Fruit fly (Drosophila melanogaster) whole organism, embryonic: ENCODE results near the gene Obp93a.

Experiments used
- Atf3 ChIP-seq: fragments of 200-800 bp; sonication (Bioruptor generic); optimal IDR thresholded peaks from 3 replicates; lab custom pipeline; 2016; ENCODE audit warnings: missing biosample characterization, missing genetic modification characterization
- Bdp1 ChIP-seq: fragments of 200-800 bp; sonication (Bioruptor generic); optimal IDR thresholded peaks from 3 replicates; lab custom pipeline; 2016; ENCODE audit warnings: missing biosample characterization, missing genetic modification characterization
- CG1024 ChIP-seq: fragments of 200-800 bp; sonication (Bioruptor generic); IDR thresholded peaks from 2 replicates; pipeline ENCODE4 v1.3.6; 2022; ENCODE audit warnings: missing biosample characterization, missing genetic modification characterization
- CG10321 ChIP-seq: fragments of 200-800 bp; sonication (Bioruptor generic); IDR thresholded peaks from 2 replicates; pipeline ENCODE4 v1.3.6; 2022; ENCODE audit warnings: missing biosample characterization, missing genetic modification characterization
- CG11560 ChIP-seq: fragments of 200-800 bp; sonication (Bioruptor generic); IDR thresholded peaks from 3 replicates; pipeline ENCODE4 v1.3.6; 2022; ENCODE audit warnings: missing biosample characterization, missing genetic modification characterization
- CG11723 ChIP-seq: fragments of 200-800 bp; sonication (Bioruptor generic); optimal IDR thresholded peaks from 2 replicates; lab custom pipeline; 2017; ENCODE audit warnings: missing biosample characterization, mild to moderate bottlenecking, missing genetic modification characterization
- CG12391 ChIP-seq: fragments of 200-800 bp; sonication (Bioruptor generic); optimal IDR thresholded peaks from 3 replicates; lab custom pipeline; 2018; ENCODE audit warnings: missing biosample characterization, mild to moderate bottlenecking, missing genetic modification characterization, moderate library complexity
- CG13894 ChIP-seq: fragments of 200-800 bp; sonication (Bioruptor generic); optimal IDR thresholded peaks from 3 replicates; lab custom pipeline; 2018; ENCODE audit warnings: missing biosample characterization, mild to moderate bottlenecking, missing genetic modification characterization, moderate library complexity
- CG17186 ChIP-seq: fragments of 200-800 bp; sonication (Bioruptor generic); optimal IDR thresholded peaks from 3 replicates; lab custom pipeline; 2017; ENCODE audit warnings: missing biosample characterization, missing genetic modification reagents, missing genetic modification characterization
- CG17328 ChIP-seq: fragments of 200-800 bp; sonication (Bioruptor generic); IDR thresholded peaks from 2 replicates; pipeline ENCODE4 v1.3.6; 2022; ENCODE audit warnings: missing biosample characterization, missing genetic modification characterization
- CG17568 ChIP-seq: fragments of 200-800 bp; sonication (Bioruptor generic); optimal IDR thresholded peaks from 2 replicates; lab custom pipeline; 2018; ENCODE audit warnings: missing biosample characterization, mild to moderate bottlenecking, missing genetic modification characterization, moderate library complexity
- CG17802 ChIP-seq: fragments of 200-800 bp; sonication (Bioruptor generic); optimal IDR thresholded peaks from 2 replicates; lab custom pipeline; 2018; ENCODE audit warnings: missing biosample characterization, mild to moderate bottlenecking, missing genetic modification characterization, moderate library complexity
- CG2120 ChIP-seq: fragments of 200-800 bp; sonication (Bioruptor generic); optimal IDR thresholded peaks from 3 replicates; lab custom pipeline; 2016; ENCODE audit warnings: missing biosample characterization, missing genetic modification characterization
- CG31388 ChIP-seq: fragments of 200-800 bp; sonication (Bioruptor generic); optimal IDR thresholded peaks from 2 replicates; lab custom pipeline; 2016; ENCODE audit warnings: missing biosample characterization, missing genetic modification characterization
- CG33557 ChIP-seq: fragments of 200-800 bp; sonication (Bioruptor generic); optimal IDR thresholded peaks from 2 replicates; lab custom pipeline; 2019; ENCODE audit warnings: missing biosample characterization, mild to moderate bottlenecking, missing genetic modification characterization, moderate library complexity
- CG4404 ChIP-seq: fragments of 200-800 bp; sonication (Bioruptor generic); IDR thresholded peaks from 2 replicates; pipeline ENCODE4 v1.3.6; 2022; ENCODE audit warnings: missing biosample characterization, missing genetic modification characterization
- CG5953 ChIP-seq: fragments of 200-800 bp; sonication (Bioruptor generic); IDR thresholded peaks from 2 replicates; pipeline ENCODE4 v1.3.6; 2022; ENCODE audit warnings: missing biosample characterization, missing genetic modification characterization
- CG6683 ChIP-seq: fragments of 200-800 bp; sonication (Bioruptor generic); optimal IDR thresholded peaks from 2 replicates; lab custom pipeline; 2017; ENCODE audit warnings: missing biosample characterization, mild to moderate bottlenecking, missing genetic modification characterization, missing genetic modification reagents
- CG8478 ChIP-seq: fragments of >200 bp; optimal IDR thresholded peaks from 2 replicates; lab custom pipeline; 2018
- Drgx ChIP-seq: fragments of 200-800 bp; sonication (Bioruptor generic); IDR thresholded peaks from 2 replicates; pipeline ENCODE4 v1.3.6; 2022; ENCODE audit warnings: missing biosample characterization, missing genetic modification characterization
- Elba2 ChIP-seq: fragments of 200-800 bp; sonication (Bioruptor generic); optimal IDR thresholded peaks from 3 replicates; lab custom pipeline; 2016; ENCODE audit warnings: missing biosample characterization, missing genetic modification characterization
- Hr78 ChIP-seq, 2 experiments: fragments of 200-800 bp in 1 of 2; fragments of >200 bp in 1 of 2; sonication (Bioruptor generic) in 1 of 2; optimal IDR thresholded peaks; 2 replicates each; lab custom pipeline; 2017 to 2019; ENCODE audit warnings: missing biosample characterization in 2 of 2, missing genetic modification characterization in 2 of 2, mild to moderate bottlenecking in 1 of 2, moderate library complexity in 1 of 2
- Med ChIP-seq: fragments of 200-800 bp; sonication (Bioruptor generic); peaks from one replicate; lab custom pipeline; 2016; ENCODE audit warnings: missing biosample characterization, missing genetic modification characterization, mild to moderate bottlenecking, inconsistent platforms, moderate library complexity
- NC2β ChIP-seq: fragments of 200-800 bp; sonication (Bioruptor generic); optimal IDR thresholded peaks from 2 replicates; lab custom pipeline; 2016; ENCODE audit warnings: missing biosample characterization, missing genetic modification characterization
- NK7.1 ChIP-seq: fragments of 200-800 bp; sonication (Bioruptor generic); optimal IDR thresholded peaks from 3 replicates; lab custom pipeline; 2016; ENCODE audit warnings: missing biosample characterization, missing genetic modification characterization
- Nf-YB ChIP-seq: fragments of 200-800 bp; sonication (Bioruptor generic); optimal IDR thresholded peaks from 3 replicates; lab custom pipeline; 2019; ENCODE audit warnings: missing biosample characterization, mild to moderate bottlenecking, missing genetic modification characterization, moderate library complexity
- Poxn ChIP-seq: fragments of 200-800 bp; sonication (Bioruptor generic); IDR thresholded peaks from 2 replicates; pipeline ENCODE4 v1.3.6; 2022; ENCODE audit warnings: missing biosample characterization, missing genetic modification characterization
- Spps ChIP-seq: fragments of 200-800 bp; sonication (Bioruptor generic); optimal IDR thresholded peaks from 2 replicates; lab custom pipeline; 2018; ENCODE audit warnings: missing biosample characterization, mild to moderate bottlenecking, missing genetic modification characterization
- Stat92E ChIP-seq, 3 experiments: fragments of >200 bp in 2 of 3; fragments of 200-800 bp in 1 of 3; sonication (Bioruptor generic) in 1 of 3; optimal IDR thresholded peaks; 2 replicates each; lab custom pipeline; 2017 to 2019; ENCODE audit warnings: missing biosample characterization in 3 of 3, missing genetic modification characterization in 3 of 3, mild to moderate bottlenecking in 1 of 3, moderate library complexity in 1 of 3
- TFAM ChIP-seq: fragments of 200-800 bp; sonication (Bioruptor generic); optimal IDR thresholded peaks from 2 replicates; lab custom pipeline; 2017; ENCODE audit warnings: missing biosample characterization, missing genetic modification characterization, inconsistent platforms
- Usf ChIP-seq: fragments of 200-800 bp; sonication (Bioruptor generic); optimal IDR thresholded peaks from 2 replicates; lab custom pipeline; 2017; ENCODE audit warnings: missing genotype, missing biosample characterization, missing genetic modification characterization
- Xrp1 ChIP-seq: fragments of 200-800 bp; sonication (Bioruptor generic); IDR thresholded peaks from 2 replicates; pipeline ENCODE4 v1.3.6; 2022; ENCODE audit warnings: missing biosample characterization, missing genetic modification characterization
- bbx ChIP-seq: fragments of 200-800 bp; sonication (Bioruptor generic); IDR thresholded peaks from 2 replicates; pipeline ENCODE4 v1.3.6; 2022; ENCODE audit warnings: missing biosample characterization, missing genetic modification characterization; ENCODE audit not compliant: partially characterized antibody
- bigmax ChIP-seq: fragments of 200-800 bp; sonication (Bioruptor generic); optimal IDR thresholded peaks from 2 replicates; lab custom pipeline; 2018; ENCODE audit warnings: missing biosample characterization, mild to moderate bottlenecking, missing genetic modification characterization
- btn ChIP-seq: fragments of 200-800 bp; sonication (Bioruptor generic); optimal IDR thresholded peaks from 2 replicates; lab custom pipeline; 2016; ENCODE audit warnings: missing biosample characterization, missing genetic modification characterization
- dmrt11E ChIP-seq: fragments of 200-800 bp; sonication (Bioruptor generic); optimal IDR thresholded peaks from 3 replicates; lab custom pipeline; 2018; ENCODE audit warnings: missing biosample characterization, mild to moderate bottlenecking, missing genetic modification characterization, moderate library complexity
- dpn ChIP-seq, 2 experiments: fragments of 200-800 bp; sonication (Bioruptor generic); optimal IDR thresholded peaks; 3 replicates each; lab custom pipeline; 2016; ENCODE audit warnings: missing biosample characterization in 2 of 2, missing genetic modification characterization in 2 of 2
- emc ChIP-seq: fragments of 200-800 bp; sonication (Bioruptor generic); optimal IDR thresholded peaks from 2 replicates; lab custom pipeline; 2016; ENCODE audit warnings: missing biosample characterization, missing genetic modification characterization
- eve ChIP-seq, 2 experiments: fragments of >200 bp; optimal IDR thresholded peaks; 2 replicates each; lab custom pipeline; 2017; ENCODE audit warnings: missing biosample characterization in 2 of 2, missing genetic modification characterization in 2 of 2
- eyg ChIP-seq: fragments of 200-800 bp; sonication (Bioruptor generic); optimal IDR thresholded peaks from 3 replicates; lab custom pipeline; 2016; ENCODE audit warnings: missing biosample characterization, missing genetic modification characterization
- ftz-f1 ChIP-seq: fragments of 200-800 bp; sonication (Bioruptor generic); optimal IDR thresholded peaks from 2 replicates; lab custom pipeline; 2016; ENCODE audit warnings: missing biosample characterization, missing genetic modification characterization
- gcm ChIP-seq: fragments of 200-800 bp; sonication (Bioruptor generic); optimal IDR thresholded peaks from 2 replicates; lab custom pipeline; 2019; ENCODE audit warnings: missing biosample characterization, mild to moderate bottlenecking, missing genetic modification characterization, moderate library complexity
- gcm2 ChIP-seq: fragments of 200-800 bp; sonication (Bioruptor generic); optimal IDR thresholded peaks from 2 replicates; lab custom pipeline; 2016; ENCODE audit warnings: missing biosample characterization, missing genetic modification characterization
- grn ChIP-seq: fragments of 200-800 bp; sonication (Bioruptor generic); optimal IDR thresholded peaks from 3 replicates; lab custom pipeline; 2017; ENCODE audit warnings: missing biosample characterization, missing genetic modification characterization
- hb ChIP-seq: fragments of 200-800 bp; sonication (Bioruptor generic); IDR thresholded peaks from 3 replicates; pipeline ENCODE4 v1.3.6; 2022; ENCODE audit warnings: missing biosample characterization, missing genetic modification characterization; ENCODE audit not compliant: partially characterized antibody
- hbn ChIP-seq: fragments of 200-800 bp; sonication (Bioruptor generic); IDR thresholded peaks from 2 replicates; pipeline ENCODE4 v1.3.6; 2022; ENCODE audit warnings: missing biosample characterization, missing genetic modification characterization; ENCODE audit not compliant: partially characterized antibody
- ind ChIP-seq: fragments of 200-800 bp; sonication (Bioruptor generic); optimal IDR thresholded peaks from 3 replicates; lab custom pipeline; 2016; ENCODE audit warnings: missing biosample characterization, missing genetic modification characterization
- insv ChIP-seq, 2 experiments: fragments of 200-800 bp; sonication (Bioruptor generic); optimal IDR thresholded peaks; 3 replicates each; lab custom pipeline; 2016 to 2018; ENCODE audit warnings: missing biosample characterization in 2 of 2, missing genetic modification characterization in 2 of 2
- kay ChIP-seq: fragments of 200-800 bp; sonication (Bioruptor generic); optimal IDR thresholded peaks from 2 replicates; lab custom pipeline; 2016; ENCODE audit warnings: missing biosample characterization, missing genetic modification characterization
- org-1 ChIP-seq: fragments of 200-800 bp; sonication (Bioruptor generic); optimal IDR thresholded peaks from 2 replicates; lab custom pipeline; 2017; ENCODE audit warnings: missing biosample characterization, missing genetic modification characterization
- phol ChIP-seq: fragments of 200-800 bp; sonication (Bioruptor generic); optimal IDR thresholded peaks from 3 replicates; lab custom pipeline; 2018; ENCODE audit warnings: missing biosample characterization, mild to moderate bottlenecking, missing genetic modification characterization, moderate library complexity

Obp93a gene

DNA sequence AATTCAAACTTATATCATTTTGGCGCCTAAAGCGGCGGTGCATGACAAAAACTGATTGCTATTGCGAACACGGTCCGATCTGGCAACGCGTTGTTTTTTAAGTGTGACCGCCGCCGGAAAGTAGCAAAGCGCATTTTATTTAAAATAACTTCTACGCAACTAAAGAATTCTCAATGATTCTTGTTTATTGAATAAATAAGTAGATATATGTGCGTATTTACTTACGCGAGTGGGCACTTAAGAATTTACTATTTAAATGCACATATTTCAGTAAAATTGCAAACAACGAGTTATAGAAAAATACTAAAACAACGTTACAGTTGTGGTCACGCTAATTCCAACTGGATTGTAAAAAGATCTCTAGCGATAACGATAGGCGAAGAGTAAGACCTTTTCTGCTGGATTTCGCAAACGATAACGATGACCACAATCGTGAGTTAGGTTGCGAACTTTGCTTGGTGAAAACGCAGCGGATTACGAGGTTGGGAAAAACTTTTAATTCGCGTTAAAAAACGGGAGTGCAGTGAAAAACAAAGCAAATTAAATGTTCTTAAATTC is 26.5 kb upstream of the Obp93a start (continued):
- TF ChIP-seq ftz-f1 (GFP tag; lab: Kevin White, UChicago), result no peak
- no peak for TF ChIP-seq CG17568 (GFP tag; lab: Kevin White, UChicago)
- no peak for TF ChIP-seq btn
- no peak for TF ChIP-seq TFAM
- no peak for TF ChIP-seq CG31388 (GFP tag; lab: Kevin White, UChicago)
- no peak for TF ChIP-seq bbx (GFP tag; lab: Robert Waterston, UW)
- peak; percentile 65; the same call in 1 of the 3 replicates for TF ChIP-seq hb (GFP tag; lab: Robert Waterston, UW)
- no peak for TF ChIP-seq CG17802 (tag; lab: Kevin White, UChicago)
- 0 out of 2 replicates have a peak, but pooled peaks have one; percentile 7 for TF ChIP-seq Xrp1 (GFP tag; lab: Robert Waterston, UW)
- TF ChIP-seq emc (GFP tag; lab: Kevin White, UChicago), result no peak
- TF ChIP-seq CG17186 (GFP tag; lab: Kevin White, UChicago), result peak; percentile 39
- TF ChIP-seq CG8478, result no peak
- TF ChIP-seq Stat92E (GFP tag; optimal IDR thresholded peaks at IDR 0.05; lab: Kevin White, UChicago), result no peak
- no peak for TF ChIP-seq CG11560 (tag; lab: Robert Waterston, UW)
- no peak for TF ChIP-seq gcm2 (GFP tag; lab: Kevin White, UChicago)
- no peak for TF ChIP-seq eve (GFP tag; optimal IDR thresholded peaks at IDR 0.05; lab: Kevin White, UChicago)
- TF ChIP-seq bigmax (GFP tag; lab: Kevin White, UChicago), result no peak
- TF ChIP-seq CG4404 (GFP tag; lab: Robert Waterston, UW), result no peak
- no peak for TF ChIP-seq CG12391
- TF ChIP-seq Spps (tag; lab: Kevin White, UChicago), result no peak
- TF ChIP-seq CG33557 (GFP tag; lab: Kevin White, UChicago), result no peak
- no peak for TF ChIP-seq CG11723
- TF ChIP-seq CG5953 (GFP tag; lab: Robert Waterston, UW), result no peak
- TF ChIP-seq ind (GFP tag; lab: Kevin White, UChicago), result no peak
- TF ChIP-seq Nf-YB, result no peak
- TF ChIP-seq Atf3 (GFP tag; lab: Kevin White, UChicago), result no peak
- TF ChIP-seq CG10321 (GFP tag; lab: Robert Waterston, UW), result no peak
- TF ChIP-seq org-1 (GFP tag; lab: Kevin White, UChicago), result no peak
- no peak for TF ChIP-seq Bdp1 (GFP tag; lab: Kevin White, UChicago)
- no peak for TF ChIP-seq Poxn (GFP tag; lab: Robert Waterston, UW)
- TF ChIP-seq NK7.1 (GFP tag; lab: Kevin White, UChicago), result no peak
- no peak for TF ChIP-seq CG13894 (tag; lab: Kevin White, UChicago)
- TF ChIP-seq phol (tag; lab: Kevin White, UChicago), result peak; percentile 32
- no peak for TF ChIP-seq CG1024 (GFP tag; lab: Robert Waterston, UW)
- TF ChIP-seq Hr78 (GFP tag; optimal IDR thresholded peaks at IDR 0.05; lab: Kevin White, UChicago), result no peak
- no peak for TF ChIP-seq CG17328
- TF ChIP-seq kay (GFP tag; lab: Kevin White, UChicago), result no peak
- TF ChIP-seq insv (GFP tag; optimal IDR thresholded peaks at IDR 0.05; lab: Kevin White, UChicago), result peak; percentile 72 to 97
- TF ChIP-seq Drgx, result no peak
- TF ChIP-seq CG2120 (GFP tag; lab: Kevin White, UChicago), result peak; percentile 45
- no peak for TF ChIP-seq CG6683
- peak in 1 of 2 experiments; percentile 26 for TF ChIP-seq dpn (GFP tag; optimal IDR thresholded peaks at IDR 0.05; lab: Kevin White, UChicago)
- TF ChIP-seq gcm (GFP tag; lab: Kevin White, UChicago), result no peak
- peak; percentile 5 for TF ChIP-seq Elba2 (GFP tag; lab: Kevin White, UChicago)
- TF ChIP-seq eyg (GFP tag; lab: Kevin White, UChicago), result peak; percentile 11
- no peak for TF ChIP-seq dmrt11E (tag; lab: Kevin White, UChicago)
- TF ChIP-seq grn (GFP tag; lab: Kevin White, UChicago), result no peak
- TF ChIP-seq Usf (GFP tag; lab: Kevin White, UChicago), result no peak
- TF ChIP-seq hbn, result no peak
- peak; percentile 82 for TF ChIP-seq Med (GFP tag; lab: Kevin White, UChicago)
- TF ChIP-seq NC2β (GFP tag; lab: Kevin White, UChicago), result peak; percentile 3
